Fruit fly (Drosophila melanogaster) whole organism, embryonic: Measurements from ENCODE around the gene CG3078.

Experiments used
- Asciz ChIP-seq: fragments of 200-800 bp; sonication (Bioruptor generic); optimal IDR thresholded peaks from 2 replicates; lab custom pipeline; 2017; ENCODE audit warnings: missing biosample characterization, mild to moderate bottlenecking, missing genetic modification characterization, missing genetic modification reagents
- B-H2 ChIP-seq: fragments of 200-800 bp; sonication (Bioruptor generic); optimal IDR thresholded peaks from 2 replicates; lab custom pipeline; 2018; ENCODE audit warnings: missing biosample characterization, mild to moderate bottlenecking, missing genetic modification characterization
- BtbVII ChIP-seq: fragments of 200-800 bp; sonication (Bioruptor generic); optimal IDR thresholded peaks from 3 replicates; lab custom pipeline; 2017; ENCODE audit warnings: missing biosample characterization, mild to moderate bottlenecking, missing genetic modification characterization
- CG12104 ChIP-seq: fragments of 200-800 bp; sonication (Bioruptor generic); optimal IDR thresholded peaks from 3 replicates; lab custom pipeline; 2016; ENCODE audit warnings: missing biosample characterization, missing genetic modification characterization
- CG12155 ChIP-seq: fragments of 200-800 bp; sonication (Bioruptor generic); optimal IDR thresholded peaks from 3 replicates; lab custom pipeline; 2016; ENCODE audit warnings: missing biosample characterization, missing genetic modification characterization
- CG13287 ChIP-seq: fragments of 200-800 bp; sonication (Bioruptor generic); IDR thresholded peaks from 2 replicates; pipeline ENCODE4 v1.3.6; 2022; ENCODE audit warnings: missing biosample characterization, missing genetic modification characterization; ENCODE audit not compliant: partially characterized antibody
- CG14014 ChIP-seq: fragments of 200-800 bp; sonication (Bioruptor generic); IDR thresholded peaks from 2 replicates; pipeline ENCODE4 v1.3.6; 2022; ENCODE audit warnings: missing biosample characterization, missing genetic modification characterization
- CG14860 ChIP-seq: fragments of 200-800 bp; sonication (Bioruptor generic); IDR thresholded peaks from 3 replicates; pipeline ENCODE4 v1.3.6; 2022; ENCODE audit warnings: missing biosample characterization, missing genetic modification characterization; ENCODE audit not compliant: partially characterized antibody
- CG15696 ChIP-seq: fragments of 200-800 bp; sonication (Bioruptor generic); optimal IDR thresholded peaks from 2 replicates; lab custom pipeline; 2019; ENCODE audit warnings: missing biosample characterization, mild to moderate bottlenecking, missing genetic modification characterization, moderate library complexity
- CG16779 ChIP-seq: fragments of 200-800 bp; sonication (Bioruptor generic); IDR thresholded peaks from 2 replicates; pipeline ENCODE4 v1.3.6; 2022; ENCODE audit warnings: missing biosample characterization, missing genetic modification characterization
- CG17385 ChIP-seq: fragments of 200-800 bp; sonication (Bioruptor generic); optimal IDR thresholded peaks from 3 replicates; lab custom pipeline; 2018; ENCODE audit warnings: missing biosample characterization, mild to moderate bottlenecking, missing genetic modification characterization
- CG17912 ChIP-seq: fragments of 200-800 bp; sonication (Bioruptor generic); optimal IDR thresholded peaks from 2 replicates; lab custom pipeline; 2018; ENCODE audit warnings: missing biosample characterization, mild to moderate bottlenecking, missing genetic modification characterization
- CG18262 ChIP-seq: fragments of 200-800 bp; optimal IDR thresholded peaks from 3 replicates; lab custom pipeline; 2019; ENCODE audit warnings: missing biosample characterization, mild to moderate bottlenecking, missing genetic modification characterization, moderate library complexity
- CG2129 ChIP-seq: fragments of 200-800 bp; sonication (Bioruptor generic); IDR thresholded peaks from 2 replicates; pipeline ENCODE4 v1.3.6; 2022; ENCODE audit warnings: missing biosample characterization, missing genetic modification characterization; ENCODE audit not compliant: partially characterized antibody
- CG2678 ChIP-seq: fragments of 200-800 bp; sonication (Bioruptor generic); optimal IDR thresholded peaks from 3 replicates; lab custom pipeline; 2019; ENCODE audit warnings: missing biosample characterization, mild to moderate bottlenecking, missing genetic modification characterization, moderate library complexity
- CG43689 ChIP-seq: fragments of 200-800 bp; sonication (Bioruptor generic); IDR thresholded peaks from 2 replicates; pipeline ENCODE4 v1.3.6; 2022; ENCODE audit warnings: missing biosample characterization, missing genetic modification characterization
- CG5180 ChIP-seq: fragments of 200-800 bp; sonication (Bioruptor generic); optimal IDR thresholded peaks from 3 replicates; lab custom pipeline; 2017; ENCODE audit warnings: missing biosample characterization, missing genetic modification characterization, mild to moderate bottlenecking, moderate library complexity, missing genetic modification reagents
- CG5245 ChIP-seq: fragments of 200-800 bp; sonication (Bioruptor generic); optimal IDR thresholded peaks from 3 replicates; lab custom pipeline; 2016; ENCODE audit warnings: missing biosample characterization, missing genetic modification characterization
- CG6689 ChIP-seq: fragments of 200-800 bp; sonication (Bioruptor generic); IDR thresholded peaks from 2 replicates; pipeline ENCODE4 v1.3.6; 2022; ENCODE audit warnings: missing biosample characterization, missing genetic modification characterization
- CG7987 ChIP-seq: fragments of 200-800 bp; sonication (Bioruptor generic); optimal IDR thresholded peaks from 2 replicates; lab custom pipeline; 2018; ENCODE audit warnings: missing biosample characterization, mild to moderate bottlenecking, missing genetic modification characterization, moderate library complexity
- CoRest ChIP-seq: fragments of 200-800 bp; sonication (Bioruptor generic); optimal IDR thresholded peaks from 3 replicates; lab custom pipeline; 2018; ENCODE audit warnings: missing biosample characterization, mild to moderate bottlenecking, missing genetic modification characterization, moderate library complexity
- D19A ChIP-seq: fragments of 200-800 bp; optimal IDR thresholded peaks from 3 replicates; lab custom pipeline; 2019; ENCODE audit warnings: missing biosample characterization, mild to moderate bottlenecking, missing genetic modification characterization, moderate library complexity
- E2f2 ChIP-seq: fragments of 200-800 bp; sonication (Bioruptor generic); IDR thresholded peaks from 2 replicates; pipeline ENCODE4 v1.3.6; 2022; ENCODE audit warnings: missing biosample characterization, missing genetic modification characterization
- HLH3B ChIP-seq: fragments of 200-800 bp; sonication (Bioruptor generic); IDR thresholded peaks from 2 replicates; pipeline ENCODE4 v1.3.6; 2022; ENCODE audit warnings: missing biosample characterization, missing genetic modification characterization
- HLH54F ChIP-seq: fragments of 200-800 bp; sonication (Bioruptor generic); optimal IDR thresholded peaks from 3 replicates; lab custom pipeline; 2016; ENCODE audit warnings: missing biosample characterization, missing genetic modification characterization
- Myb ChIP-seq: fragments of 200-800 bp; sonication (Bioruptor generic); optimal IDR thresholded peaks from 2 replicates; lab custom pipeline; 2016; ENCODE audit warnings: missing biosample characterization, missing genetic modification characterization
- Oaz ChIP-seq: fragments of 200-800 bp; sonication (Bioruptor generic); IDR thresholded peaks from 2 replicates; pipeline ENCODE4 v1.3.6; 2022; ENCODE audit warnings: missing biosample characterization, missing genetic modification characterization
- Opbp ChIP-seq: fragments of 200-800 bp; sonication (Bioruptor generic); IDR thresholded peaks from 3 replicates; pipeline ENCODE4 v1.3.6; 2022; ENCODE audit warnings: missing biosample characterization, missing genetic modification characterization; ENCODE audit not compliant: partially characterized antibody
- Ptx1 ChIP-seq: fragments of 200-800 bp; sonication (Bioruptor generic); IDR thresholded peaks from 2 replicates; pipeline ENCODE4 v1.3.6; 2022; ENCODE audit warnings: missing biosample characterization, missing genetic modification characterization
- Scr ChIP-seq: fragments of 200-800 bp; sonication (Bioruptor generic); IDR thresholded peaks from 2 replicates; pipeline ENCODE4 v1.3.6; 2022; ENCODE audit warnings: missing biosample characterization, missing genetic modification characterization; ENCODE audit not compliant: partially characterized antibody
- cato ChIP-seq: fragments of 200-800 bp; sonication (Bioruptor generic); optimal IDR thresholded peaks from 2 replicates; lab custom pipeline; 2016; ENCODE audit warnings: missing biosample characterization, missing genetic modification characterization, borderline replicate concordance
- caup ChIP-seq: fragments of 200-800 bp; sonication (Bioruptor generic); optimal IDR thresholded peaks from 3 replicates; lab custom pipeline; 2017; ENCODE audit warnings: missing biosample characterization, mild to moderate bottlenecking, missing genetic modification characterization, moderate library complexity; ENCODE audit not compliant: severe bottlenecking
- ci ChIP-seq: fragments of 200-800 bp; sonication (Bioruptor generic); IDR thresholded peaks from 3 replicates; pipeline ENCODE4 v1.3.6; 2022; ENCODE audit warnings: missing biosample characterization, missing genetic modification characterization
- dimm ChIP-seq: fragments of 200-800 bp; sonication (Bioruptor generic); IDR thresholded peaks from 2 replicates; pipeline ENCODE4 v1.3.6; 2022; ENCODE audit warnings: missing biosample characterization, missing genetic modification characterization
- en ChIP-seq: fragments of 200-800 bp; sonication (Bioruptor generic); optimal IDR thresholded peaks from 2 replicates; lab custom pipeline; 2016; ENCODE audit warnings: missing biosample characterization, missing genetic modification characterization
- eve ChIP-seq, 2 experiments: fragments of >200 bp; optimal IDR thresholded peaks; 2 replicates each; lab custom pipeline; 2017; ENCODE audit warnings: missing biosample characterization in 2 of 2, missing genetic modification characterization in 2 of 2
- eyg ChIP-seq: fragments of 200-800 bp; sonication (Bioruptor generic); optimal IDR thresholded peaks from 3 replicates; lab custom pipeline; 2016; ENCODE audit warnings: missing biosample characterization, missing genetic modification characterization
- gcm ChIP-seq: fragments of 200-800 bp; sonication (Bioruptor generic); optimal IDR thresholded peaks from 2 replicates; lab custom pipeline; 2019; ENCODE audit warnings: missing biosample characterization, mild to moderate bottlenecking, missing genetic modification characterization, moderate library complexity
- grn ChIP-seq: fragments of 200-800 bp; sonication (Bioruptor generic); optimal IDR thresholded peaks from 3 replicates; lab custom pipeline; 2017; ENCODE audit warnings: missing biosample characterization, missing genetic modification characterization
- inv ChIP-seq: fragments of 200-800 bp; sonication (Bioruptor generic); IDR thresholded peaks from 2 replicates; pipeline ENCODE4 v1.3.6; 2022; ENCODE audit warnings: missing biosample characterization, missing genetic modification characterization; ENCODE audit not compliant: partially characterized antibody
- kni ChIP-seq: fragments of 200-800 bp; sonication (Bioruptor generic); optimal IDR thresholded peaks from 3 replicates; lab custom pipeline; 2017; ENCODE audit warnings: mild to moderate bottlenecking, missing biosample characterization, missing genetic modification reagents, missing genetic modification characterization
- luna ChIP-seq: fragments of 200-800 bp; sonication (Bioruptor generic); optimal IDR thresholded peaks from 2 replicates; lab custom pipeline; 2016; ENCODE audit warnings: missing biosample characterization, missing genetic modification characterization
- nerfin-1 ChIP-seq: fragments of 200-800 bp; sonication (Bioruptor generic); optimal IDR thresholded peaks from 3 replicates; lab custom pipeline; 2019; ENCODE audit warnings: missing biosample characterization, mild to moderate bottlenecking, missing genetic modification characterization, moderate library complexity
- otp ChIP-seq: fragments of 200-800 bp; sonication (Bioruptor generic); IDR thresholded peaks from 3 replicates; pipeline ENCODE4, ENCODE4 v1.3.6; 2022; ENCODE audit warnings: missing biosample characterization, missing genetic modification characterization
- slbo ChIP-seq: fragments of 200-800 bp; sonication (Bioruptor generic); IDR thresholded peaks from 2 replicates; pipeline ENCODE4 v1.3.6; 2022; ENCODE audit warnings: missing biosample characterization, missing genetic modification characterization
- tio ChIP-seq: fragments of 200-800 bp; sonication (Bioruptor generic); optimal IDR thresholded peaks from 2 replicates; lab custom pipeline; 2017; ENCODE audit warnings: missing biosample characterization, missing genetic modification characterization, inconsistent platforms
- tx ChIP-seq: fragments of 200-800 bp; sonication (Bioruptor generic); optimal IDR thresholded peaks from 2 replicates; lab custom pipeline; 2016; ENCODE audit warnings: missing biosample characterization, missing genetic modification characterization
- vnd ChIP-seq: fragments of 200-800 bp; sonication (Bioruptor generic); IDR thresholded peaks from 3 replicates; pipeline ENCODE4 v1.3.6; 2022; ENCODE audit warnings: missing biosample characterization, missing genetic modification characterization; ENCODE audit not compliant: partially characterized antibody
- wdn ChIP-seq: fragments of 200-800 bp; sonication (Bioruptor generic); IDR thresholded peaks from 2 replicates; pipeline ENCODE4 v1.3.6; 2022; ENCODE audit warnings: missing biosample characterization, missing genetic modification characterization

Gene CG3078

DNA sequence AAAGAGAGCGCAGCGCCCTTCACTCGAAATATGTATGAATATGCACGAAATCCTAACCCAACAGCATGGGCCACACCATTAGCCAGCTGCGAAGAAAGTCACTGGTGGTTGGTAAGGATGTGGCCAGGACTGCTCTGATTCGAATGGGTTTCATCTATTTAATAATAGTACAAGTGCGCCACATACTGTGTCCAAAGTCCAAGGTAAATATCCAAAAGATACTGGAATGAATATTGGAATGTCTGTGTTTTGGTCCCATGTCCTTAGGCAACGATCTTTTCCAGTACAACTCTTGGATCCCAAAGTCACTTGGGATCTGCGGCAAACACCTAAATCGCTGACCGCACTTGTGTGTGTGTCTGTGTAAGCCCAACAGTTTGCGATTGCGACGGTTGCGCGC, 46.6 kb upstream of the CG3078 start (continued):
- TF ChIP-seq CG18262 (tag; lab: Kevin White, UChicago) (peak; percentile 59), HLH3B (GFP tag; lab: Robert Waterston, UW) (peak; percentile 59), CG15696 (peak; percentile 2), CG2678 (tag; lab: Kevin White, UChicago) (peak; percentile 74), slbo (GFP tag; lab: Robert Waterston, UW) (peak; percentile 56), dimm (no peak), CG12104 (peak; percentile 46)

DNA sequence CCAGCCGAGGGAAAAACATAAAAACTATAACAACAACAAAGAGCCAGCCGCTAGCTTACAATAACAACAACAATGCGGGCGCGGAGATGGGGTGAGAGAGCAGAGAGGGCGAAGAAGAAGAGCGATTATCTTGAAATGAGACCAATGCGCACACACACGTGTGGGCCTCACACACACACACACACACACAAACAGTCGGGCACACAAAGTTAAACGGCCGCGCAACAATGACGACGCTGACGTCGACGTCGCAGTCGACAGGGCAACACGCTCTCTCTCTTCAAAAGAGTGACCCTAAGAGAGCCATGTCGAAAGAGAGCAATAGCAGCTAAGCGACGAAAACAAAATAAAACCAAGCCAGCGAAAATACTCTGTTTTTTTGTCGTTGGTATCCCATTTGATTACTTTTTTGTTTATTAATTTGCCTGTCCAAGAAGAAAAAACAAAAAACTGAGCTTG, 46.2 kb upstream of the CG3078 start:
- TF ChIP-seq Oaz (GFP tag; lab: Robert Waterston, UW) (no peak), CoRest (tag; lab: Kevin White, UChicago) (no peak), CG17912 (GFP tag; lab: Kevin White, UChicago) (no peak), kni (GFP tag; lab: Kevin White, UChicago) (peak; percentile 96), otp (GFP tag; lab: Robert Waterston, UW) (no peak), CG16779 (GFP tag; lab: Robert Waterston, UW) (no peak), en (GFP tag; lab: Kevin White, UChicago) (no peak), CG17385 (GFP tag; lab: Kevin White, UChicago) (peak; percentile 96), CG14014 (no peak; the same call in 1 of the 2 replicates), tx (GFP tag; lab: Kevin White, UChicago) (no peak), CG7987 (GFP tag; lab: Kevin White, UChicago) (no peak), grn (GFP tag; lab: Kevin White, UChicago) (peak; percentile 59), CG6689 (GFP tag; lab: Robert Waterston, UW) (no peak), CG13287 (peak; percentile 52; the same call in 1 of the 2 replicates), CG43689 (GFP tag; lab: Robert Waterston, UW) (no peak), E2f2 (no peak), BtbVII (GFP tag; lab: Kevin White, UChicago) (no peak), eyg (GFP tag; lab: Kevin White, UChicago) (no peak), inv (GFP tag; lab: Robert Waterston, UW) (no peak), eve (GFP tag; optimal IDR thresholded peaks at IDR 0.05; lab: Kevin White, UChicago) (no peak), CG12155 (GFP tag; lab: Kevin White, UChicago) (no peak), luna (GFP tag; lab: Kevin White, UChicago) (no peak), Myb (no peak), HLH54F (no peak), tio (GFP tag; lab: Kevin White, UChicago) (no peak), CG2129 (GFP tag; lab: Robert Waterston, UW) (no peak), CG12104 (no peak), Ptx1 (GFP tag; lab: Robert Waterston, UW) (no peak), D19A (tag; lab: Kevin White, UChicago) (peak; percentile 45), nerfin-1 (tag; lab: Kevin White, UChicago) (no peak), B-H2 (GFP tag; lab: Kevin White, UChicago) (no peak), cato (no peak), Asciz (GFP tag; lab: Kevin White, UChicago) (no peak), gcm (GFP tag; lab: Kevin White, UChicago) (peak; percentile 68), Scr (peak; percentile 26; the same call in 1 of the 2 replicates), vnd (GFP tag; lab: Robert Waterston, UW) (no peak), CG5245 (GFP tag; lab: Kevin White, UChicago) (no peak), CG5180 (no peak), CG14860 (GFP tag; lab: Robert Waterston, UW) (no peak), Opbp (no peak), wdn (GFP tag; lab: Robert Waterston, UW) (no peak), ci (GFP tag; lab: Robert Waterston, UW) (peak; percentile 29; the same call in 1 of the 3 replicates), caup (GFP tag; lab: Kevin White, UChicago) (no peak)
